Fruit fly (Drosophila melanogaster): Measurements from ENCODE around the gene Alms1a.
A peak's percentile ranks its signal among the peaks of the same experiment; 100 is the strongest.

The Alms1a gene

DNA sequence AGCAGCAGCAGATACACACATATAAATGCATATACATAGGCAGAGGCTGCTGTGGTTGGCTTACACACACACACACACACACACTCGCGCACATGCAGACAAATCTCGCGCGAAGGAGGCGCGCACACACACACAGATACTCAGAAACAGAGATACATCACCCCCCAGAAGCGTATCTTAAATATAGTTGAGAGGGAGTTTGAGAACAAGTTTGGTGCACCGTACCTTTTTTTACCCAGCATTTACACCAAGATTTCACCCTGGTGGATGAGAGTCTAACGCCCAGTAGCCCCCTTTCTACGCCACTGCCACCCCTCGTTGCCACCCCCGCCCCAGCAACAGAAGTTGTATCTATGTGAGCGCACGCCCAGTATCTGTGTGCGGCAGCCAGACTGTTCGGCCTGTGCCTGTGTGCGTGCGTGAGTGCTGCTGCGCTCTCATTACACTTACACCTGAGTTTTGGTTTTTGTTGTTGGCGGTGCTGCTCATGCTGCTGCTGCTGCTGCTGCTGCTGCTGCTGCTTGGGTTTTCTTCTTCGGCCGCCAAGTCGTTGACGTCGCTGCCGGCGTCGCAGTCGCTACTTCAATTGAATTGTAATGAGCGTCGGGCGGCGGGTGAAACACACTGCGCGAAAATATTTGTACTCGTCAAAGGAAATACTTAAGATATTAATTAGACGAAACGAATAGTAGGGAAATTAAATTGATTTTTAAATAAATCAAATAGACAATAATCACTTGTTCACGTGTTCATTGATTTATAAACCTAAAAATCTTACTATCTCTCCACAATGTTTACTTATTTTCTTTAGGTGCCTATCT lies 45.6 kb downstream of the Alms1a start (continued):
- TF ChIP-seq CG1621 (tag; optimal IDR thresholded peaks at IDR 0.05) (peak; percentile 95), vri (GFP tag; optimal IDR thresholded peaks at IDR 0.05) (peak; percentile 17), CG3919 (GFP tag; optimal IDR thresholded peaks at IDR 0.05) (peak; percentile 95), cyc (GFP tag; optimal IDR thresholded peaks at IDR 0.05) (peak; percentile 83), OdsH (GFP tag; optimal IDR thresholded peaks at IDR 0.05) (peak; percentile 91), CG16779 (tag; optimal IDR thresholded peaks at IDR 0.05) (peak; percentile 84), net (GFP tag; optimal IDR thresholded peaks at IDR 0.05) (peak; percentile 89), CG8119 (GFP tag; IDR thresholded peaks at IDR 0.05) (peak; percentile 91), spab (GFP tag; optimal IDR thresholded peaks at IDR 0.05) (peak; percentile 86), Smox (GFP tag; optimal IDR thresholded peaks at IDR 0.05) (peak; percentile 67), CG11902 (GFP tag; optimal IDR thresholded peaks at IDR 0.05) (peak; percentile 98), Met (GFP tag; optimal IDR thresholded peaks at IDR 0.05) (peak; percentile 63), CG31627 (GFP tag; optimal IDR thresholded peaks at IDR 0.05) (peak; percentile 84), CG8319 (GFP tag; optimal IDR thresholded peaks at IDR 0.05) (peak; percentile 91), CG7368 (GFP tag; optimal IDR thresholded peaks at IDR 0.05) (peak; percentile 96), Hr4 (GFP tag; optimal IDR thresholded peaks at IDR 0.05) (peak; percentile 43), fd85E (GFP tag; optimal IDR thresholded peaks at IDR 0.05) (peak; percentile 83), achi (GFP tag; optimal IDR thresholded peaks at IDR 0.05) (peak; percentile 92)

DNA sequence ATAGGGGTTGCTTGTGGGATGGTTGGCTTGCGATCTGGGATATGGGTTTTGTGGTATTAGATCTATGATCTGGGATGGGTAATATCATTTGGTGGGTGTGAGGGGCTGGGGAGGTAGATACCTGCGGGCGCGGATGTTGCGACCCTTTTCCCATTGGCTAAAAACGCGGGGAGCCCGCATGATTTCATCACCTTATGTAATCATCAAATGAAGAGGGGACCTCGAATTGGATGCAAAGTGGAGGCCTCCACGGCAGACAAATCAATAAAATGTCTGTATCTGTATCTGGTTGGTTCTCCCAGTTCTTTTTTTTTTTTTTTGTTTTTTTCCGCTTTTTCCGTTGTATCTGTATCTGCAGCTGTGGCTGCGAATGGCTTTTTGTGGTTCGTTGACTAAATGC lies 46.8 kb downstream of the Alms1a start:
- TF ChIP-seq Hr39 (GFP tag; optimal IDR thresholded peaks at IDR 0.05) (no peak), CG6276 (GFP tag; optimal IDR thresholded peaks at IDR 0.05) (no peak), CG6854 (GFP tag; optimal IDR thresholded peaks at IDR 0.05) (no peak), cyc (GFP tag; optimal IDR thresholded peaks at IDR 0.05) (no peak), net (GFP tag; optimal IDR thresholded peaks at IDR 0.05) (no peak), CG9139 (GFP tag; optimal IDR thresholded peaks at IDR 0.05) (no peak), Sox15 (GFP tag; optimal IDR thresholded peaks at IDR 0.05) (no peak), CG6163 (GFP tag; IDR thresholded peaks at IDR 0.05) (no peak), CG4318 (GFP tag; optimal IDR thresholded peaks at IDR 0.05) (no peak), acj6 (GFP tag; optimal IDR thresholded peaks at IDR 0.05) (no peak), CG3032 (tag; optimal IDR thresholded peaks at IDR 0.05) (no peak), Hr4 (GFP tag; optimal IDR thresholded peaks at IDR 0.05) (no peak), lz (GFP tag; optimal IDR thresholded peaks at IDR 0.05) (no peak), svp (GFP tag) (no peak), fd59A (GFP tag; optimal IDR thresholded peaks at IDR 0.05) (no peak), salr (GFP tag; optimal IDR thresholded peaks at IDR 0.05) (no peak)

DNA sequence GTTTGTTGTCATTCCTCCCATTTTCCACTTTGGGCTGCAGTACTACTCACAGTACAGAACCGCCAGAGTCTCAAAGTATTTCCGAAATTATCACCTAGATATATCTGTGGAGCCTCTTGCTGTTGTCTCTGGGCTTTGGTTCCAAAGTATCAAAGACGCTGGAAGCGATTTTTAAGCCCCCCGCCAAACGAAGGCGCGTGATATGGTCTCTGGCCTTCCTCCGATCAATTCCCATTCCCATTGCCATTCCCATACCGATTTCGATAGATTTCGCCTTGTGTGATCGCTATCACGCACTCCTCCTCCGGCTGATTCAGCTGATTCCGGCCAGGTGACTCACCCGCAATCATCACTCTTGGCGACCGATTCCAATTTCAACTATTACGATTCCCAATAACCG lies 48.2 kb downstream of the Alms1a start:
- TF ChIP-seq Sox14 (GFP tag; optimal IDR thresholded peaks at IDR 0.05) = no peak
- TF ChIP-seq lz (GFP tag; optimal IDR thresholded peaks at IDR 0.05) = no peak
- no peak for TF ChIP-seq CG11294 (GFP tag; IDR thresholded peaks at IDR 0.05)
- TF ChIP-seq fd59A (GFP tag; optimal IDR thresholded peaks at IDR 0.05) = no peak
- no peak for TF ChIP-seq CG6276 (GFP tag; optimal IDR thresholded peaks at IDR 0.05)
- TF ChIP-seq CG8632 (GFP tag; optimal IDR thresholded peaks at IDR 0.05) = no peak
- TF ChIP-seq fkh (GFP tag; optimal IDR thresholded peaks at IDR 0.05) = no peak
- no peak for TF ChIP-seq ss (GFP tag; optimal IDR thresholded peaks at IDR 0.05)

dm6 chrX:4582422-4582821 lies 53.4 kb downstream of the Alms1a start:
- TF ChIP-seq CG31627 (GFP tag; optimal IDR thresholded peaks at IDR 0.05) (no peak), ss (GFP tag; optimal IDR thresholded peaks at IDR 0.05) (no peak), CG8119 (GFP tag; IDR thresholded peaks at IDR 0.05) (peak; percentile 67), CG6163 (GFP tag; IDR thresholded peaks at IDR 0.05) (peak; percentile 45; the same call in 1 of the 3 replicates), acj6 (GFP tag; optimal IDR thresholded peaks at IDR 0.05) (no peak), CG15336 (GFP tag; IDR thresholded peaks at IDR 0.05) (peak; percentile 74), Eip78C (GFP tag) (peak; percentile 57), Eip75B (GFP tag; optimal IDR thresholded peaks at IDR 0.05) (no peak), CG4318 (GFP tag; optimal IDR thresholded peaks at IDR 0.05) (peak; percentile 7), dsx (GFP tag; optimal IDR thresholded peaks at IDR 0.05; ENCODE audit: poor library complexity, severe bottlenecking) (no peak), Ets21C (GFP tag; optimal IDR thresholded peaks at IDR 0.05) (no peak), Hr4 (GFP tag; optimal IDR thresholded peaks at IDR 0.05) (peak; percentile 16), CG32006 (GFP tag; optimal IDR thresholded peaks at IDR 0.05) (peak; percentile 56), eg (GFP tag; IDR thresholded peaks at IDR 0.05) (peak; percentile 48; the same call in 1 of the 3 replicates)

Measured in whole organism, prepupa.